Fruit fly (Drosophila melanogaster) whole organism, embryonic: ENCODE results near the gene CG46460.

Source experiments
- CG10366 ChIP-seq: fragments of 200-800 bp; sonication (Bioruptor generic); IDR thresholded peaks from 2 replicates; pipeline ENCODE4 v1.3.6; 2022; ENCODE audit warnings: missing biosample characterization, missing genetic modification characterization
- CG10462 ChIP-seq: fragments of 200-800 bp; sonication (Bioruptor generic); optimal IDR thresholded peaks from 2 replicates; lab custom pipeline; 2016; ENCODE audit warnings: missing biosample characterization, missing genetic modification characterization
- CG10959 ChIP-seq: fragments of 200-800 bp; sonication (Bioruptor generic); IDR thresholded peaks from 2 replicates; pipeline ENCODE4 v1.3.6; 2022; ENCODE audit warnings: missing biosample characterization, missing genetic modification characterization
- CG12104 ChIP-seq: fragments of 200-800 bp; sonication (Bioruptor generic); optimal IDR thresholded peaks from 3 replicates; lab custom pipeline; 2016; ENCODE audit warnings: missing biosample characterization, missing genetic modification characterization
- CG12659 ChIP-seq: fragments of 200-800 bp; sonication (Bioruptor generic); optimal IDR thresholded peaks from 3 replicates; lab custom pipeline; 2017; ENCODE audit warnings: mild to moderate bottlenecking, missing biosample characterization, missing genetic modification reagents, missing genetic modification characterization
- CG14441 ChIP-seq: fragments of 200-800 bp; sonication (Bioruptor generic); IDR thresholded peaks from 2 replicates; pipeline ENCODE4 v1.3.6; 2022; ENCODE audit warnings: missing biosample characterization, missing genetic modification characterization
- CG14667 ChIP-seq: fragments of 200-800 bp; sonication (Bioruptor generic); IDR thresholded peaks from 2 replicates; pipeline ENCODE4 v1.3.6; 2022; ENCODE audit warnings: missing biosample characterization, missing genetic modification characterization
- CG14710 ChIP-seq: fragments of 200-800 bp; sonication (Bioruptor generic); optimal IDR thresholded peaks from 3 replicates; lab custom pipeline; 2019; ENCODE audit warnings: missing biosample characterization, mild to moderate bottlenecking, missing genetic modification characterization, moderate library complexity
- CG15011 ChIP-seq: fragments of 200-800 bp; sonication (Bioruptor generic); optimal IDR thresholded peaks from 3 replicates; lab custom pipeline; 2018; ENCODE audit warnings: missing biosample characterization, mild to moderate bottlenecking, missing genetic modification characterization
- CG15073 ChIP-seq: fragments of 200-800 bp; sonication (Bioruptor generic); optimal IDR thresholded peaks from 2 replicates; lab custom pipeline; 2016; ENCODE audit warnings: missing biosample characterization, missing genetic modification characterization
- CG17359 ChIP-seq: fragments of 200-800 bp; sonication (Bioruptor generic); optimal IDR thresholded peaks from 3 replicates; lab custom pipeline; 2018; ENCODE audit warnings: missing biosample characterization, mild to moderate bottlenecking, missing genetic modification characterization, moderate library complexity
- CG1832 ChIP-seq: fragments of 200-800 bp; sonication (Bioruptor generic); optimal IDR thresholded peaks from 2 replicates; lab custom pipeline; 2017; ENCODE audit warnings: missing biosample characterization, mild to moderate bottlenecking, missing genetic modification characterization, inconsistent platforms
- CG2116 ChIP-seq: fragments of 200-800 bp; sonication (Bioruptor generic); optimal IDR thresholded peaks from 3 replicates; lab custom pipeline; 2018; ENCODE audit warnings: missing biosample characterization, mild to moderate bottlenecking, missing genetic modification characterization
- CG31388 ChIP-seq: fragments of 200-800 bp; sonication (Bioruptor generic); optimal IDR thresholded peaks from 2 replicates; lab custom pipeline; 2016; ENCODE audit warnings: missing biosample characterization, missing genetic modification characterization
- CG4707 ChIP-seq: fragments of 200-800 bp; sonication (Bioruptor generic); optimal IDR thresholded peaks from 2 replicates; lab custom pipeline; 2018; ENCODE audit warnings: missing biosample characterization, mild to moderate bottlenecking, missing genetic modification characterization, moderate library complexity
- CG4820 ChIP-seq: fragments of 200-800 bp; sonication (Bioruptor generic); optimal IDR thresholded peaks from 3 replicates; lab custom pipeline; 2016; ENCODE audit warnings: missing biosample characterization, missing genetic modification characterization
- CG5180 ChIP-seq: fragments of 200-800 bp; sonication (Bioruptor generic); optimal IDR thresholded peaks from 3 replicates; lab custom pipeline; 2017; ENCODE audit warnings: missing biosample characterization, missing genetic modification characterization, mild to moderate bottlenecking, moderate library complexity, missing genetic modification reagents
- CG6254 ChIP-seq: fragments of 200-800 bp; sonication (Bioruptor generic); optimal IDR thresholded peaks from 3 replicates; lab custom pipeline; 2017; ENCODE audit warnings: mild to moderate bottlenecking, missing biosample characterization, missing genetic modification reagents, missing genetic modification characterization
- CG7745 ChIP-seq: fragments of 200-800 bp; sonication (Bioruptor generic); optimal IDR thresholded peaks from 2 replicates; lab custom pipeline; 2018; ENCODE audit warnings: missing biosample characterization, mild to moderate bottlenecking, missing genetic modification characterization, moderate library complexity
- CG7987 ChIP-seq: fragments of 200-800 bp; sonication (Bioruptor generic); optimal IDR thresholded peaks from 2 replicates; lab custom pipeline; 2018; ENCODE audit warnings: missing biosample characterization, mild to moderate bottlenecking, missing genetic modification characterization, moderate library complexity
- CG8290 ChIP-seq, 3 experiments: fragments of 200-800 bp; sonication (Bioruptor generic); optimal IDR thresholded peaks; 2 replicates each; lab custom pipeline; 2016 to 2019; ENCODE audit warnings: missing biosample characterization in 3 of 3, missing genetic modification characterization in 3 of 3, mild to moderate bottlenecking in 2 of 3, moderate library complexity in 1 of 3
- CG8924 ChIP-seq: fragments of 200-800 bp; optimal IDR thresholded peaks from 3 replicates; lab custom pipeline; 2019; ENCODE audit warnings: missing biosample characterization, mild to moderate bottlenecking, missing genetic modification characterization, moderate library complexity
- CG9932 ChIP-seq: fragments of 200-800 bp; sonication (Bioruptor generic); IDR thresholded peaks from 2 replicates; pipeline ENCODE4 v1.3.6; 2022; ENCODE audit warnings: missing biosample characterization, missing genetic modification characterization
- CTCF ChIP-seq: fragments of 200-800 bp; sonication (Bioruptor generic); optimal IDR thresholded peaks from 2 replicates; lab custom pipeline; 2017; ENCODE audit warnings: missing biosample characterization, mild to moderate bottlenecking, missing genetic modification characterization, moderate library complexity
- Dad ChIP-seq: fragments of 200-800 bp; sonication (Bioruptor generic); optimal IDR thresholded peaks from 3 replicates; lab custom pipeline; 2016; ENCODE audit warnings: missing biosample characterization, missing genetic modification characterization
- Dref ChIP-seq: fragments of 200-800 bp; sonication (Bioruptor generic); IDR thresholded peaks from 2 replicates; pipeline ENCODE4 v1.3.6; 2022; ENCODE audit warnings: missing biosample characterization, missing genetic modification characterization
- HHEX ChIP-seq: fragments of 200-800 bp; sonication (Bioruptor generic); optimal IDR thresholded peaks from 3 replicates; lab custom pipeline; 2017; ENCODE audit warnings: missing biosample characterization, mild to moderate bottlenecking, missing genetic modification characterization, missing genetic modification reagents
- HLH3B ChIP-seq: fragments of 200-800 bp; sonication (Bioruptor generic); IDR thresholded peaks from 2 replicates; pipeline ENCODE4 v1.3.6; 2022; ENCODE audit warnings: missing biosample characterization, missing genetic modification characterization
- Hmr ChIP-seq: fragments of 200-800 bp; sonication (Bioruptor generic); optimal IDR thresholded peaks from 3 replicates; lab custom pipeline; 2017; ENCODE audit warnings: mild to moderate bottlenecking, missing biosample characterization, missing genetic modification reagents, missing genetic modification characterization
- Lhr ChIP-seq: fragments of 200-800 bp; sonication (Bioruptor generic); optimal IDR thresholded peaks from 3 replicates; lab custom pipeline; 2017; ENCODE audit warnings: mild to moderate bottlenecking, missing biosample characterization, missing genetic modification reagents, missing genetic modification characterization
- NC2β ChIP-seq: fragments of 200-800 bp; sonication (Bioruptor generic); optimal IDR thresholded peaks from 2 replicates; lab custom pipeline; 2016; ENCODE audit warnings: missing biosample characterization, missing genetic modification characterization
- Nf-YB ChIP-seq: fragments of 200-800 bp; sonication (Bioruptor generic); optimal IDR thresholded peaks from 3 replicates; lab custom pipeline; 2019; ENCODE audit warnings: missing biosample characterization, mild to moderate bottlenecking, missing genetic modification characterization, moderate library complexity
- Ptx1 ChIP-seq: fragments of 200-800 bp; sonication (Bioruptor generic); IDR thresholded peaks from 2 replicates; pipeline ENCODE4 v1.3.6; 2022; ENCODE audit warnings: missing biosample characterization, missing genetic modification characterization
- Sox100B ChIP-seq: fragments of 200-800 bp; sonication (Bioruptor generic); optimal IDR thresholded peaks from 3 replicates; lab custom pipeline; 2018; ENCODE audit warnings: missing biosample characterization, mild to moderate bottlenecking, missing genetic modification characterization
- TFAM ChIP-seq: fragments of 200-800 bp; sonication (Bioruptor generic); optimal IDR thresholded peaks from 2 replicates; lab custom pipeline; 2017; ENCODE audit warnings: missing biosample characterization, missing genetic modification characterization, inconsistent platforms
- ase ChIP-seq: fragments of 200-800 bp; sonication (Bioruptor generic); IDR thresholded peaks from 3 replicates; pipeline ENCODE4 v1.3.6; 2022; ENCODE audit warnings: missing biosample characterization, missing genetic modification characterization
- bigmax ChIP-seq: fragments of 200-800 bp; sonication (Bioruptor generic); optimal IDR thresholded peaks from 2 replicates; lab custom pipeline; 2018; ENCODE audit warnings: missing biosample characterization, mild to moderate bottlenecking, missing genetic modification characterization
- cas ChIP-seq: fragments of 200-800 bp; sonication (Bioruptor generic); IDR thresholded peaks from 2 replicates; pipeline ENCODE4 v1.3.6; 2022; ENCODE audit warnings: missing biosample characterization, missing genetic modification characterization
- chif ChIP-seq, 2 experiments: fragments of 200-800 bp; sonication (Bioruptor generic); optimal IDR thresholded peaks; 3 replicates each; lab custom pipeline; 2016; ENCODE audit warnings: missing biosample characterization in 2 of 2, missing genetic modification characterization in 2 of 2
- chinmo ChIP-seq: fragments of 200-800 bp; sonication (Bioruptor generic); IDR thresholded peaks from 4 replicates; pipeline ENCODE4 v1.3.6; 2022; ENCODE audit warnings: missing biosample characterization, missing genetic modification characterization; ENCODE audit not compliant: partially characterized antibody
- ci ChIP-seq: fragments of 200-800 bp; sonication (Bioruptor generic); IDR thresholded peaks from 3 replicates; pipeline ENCODE4 v1.3.6; 2022; ENCODE audit warnings: missing biosample characterization, missing genetic modification characterization
- corto ChIP-seq: fragments of 200-800 bp; sonication (Bioruptor generic); optimal IDR thresholded peaks from 2 replicates; lab custom pipeline; 2016; ENCODE audit warnings: missing biosample characterization, mild to moderate bottlenecking, missing genetic modification characterization, moderate library complexity
- crp ChIP-seq, 2 experiments: fragments of 200-800 bp; sonication (Bioruptor generic); optimal IDR thresholded peaks; 2 replicates in 1 of 2; 3 replicates in 1 of 2; lab custom pipeline; 2017; ENCODE audit warnings: missing biosample characterization in 2 of 2, missing genetic modification characterization in 2 of 2, mild to moderate bottlenecking in 1 of 2, moderate library complexity in 1 of 2
- fd3F ChIP-seq: fragments of 200-800 bp; sonication (Bioruptor generic); optimal IDR thresholded peaks from 2 replicates; lab custom pipeline; 2018; ENCODE audit warnings: missing biosample characterization, mild to moderate bottlenecking, missing genetic modification characterization, moderate library complexity
- grn ChIP-seq: fragments of 200-800 bp; sonication (Bioruptor generic); optimal IDR thresholded peaks from 3 replicates; lab custom pipeline; 2017; ENCODE audit warnings: missing biosample characterization, missing genetic modification characterization
- hbn ChIP-seq: fragments of 200-800 bp; sonication (Bioruptor generic); IDR thresholded peaks from 2 replicates; pipeline ENCODE4 v1.3.6; 2022; ENCODE audit warnings: missing biosample characterization, missing genetic modification characterization; ENCODE audit not compliant: partially characterized antibody
- lmd ChIP-seq: fragments of 200-800 bp; sonication (Bioruptor generic); IDR thresholded peaks from 2 replicates; pipeline ENCODE4 v1.3.6; 2022; ENCODE audit warnings: missing biosample characterization, missing genetic modification characterization
- nmo ChIP-seq: fragments of 200-800 bp; sonication (Bioruptor generic); optimal IDR thresholded peaks from 2 replicates; lab custom pipeline; 2018; ENCODE audit warnings: missing biosample characterization, mild to moderate bottlenecking, missing genetic modification characterization, moderate library complexity
- oc ChIP-seq: fragments of 200-800 bp; sonication (Bioruptor generic); optimal IDR thresholded peaks from 2 replicates; lab custom pipeline; 2018; ENCODE audit warnings: missing biosample characterization, mild to moderate bottlenecking, missing genetic modification characterization, moderate library complexity
- unc-4 ChIP-seq: fragments of 200-800 bp; sonication (Bioruptor generic); IDR thresholded peaks from 2 replicates; pipeline ENCODE4 v1.3.6; 2022; ENCODE audit warnings: missing biosample characterization, missing genetic modification characterization; ENCODE audit not compliant: partially characterized antibody

The CG46460 gene

dm6 chr3L:4221226-4221770, 5.8 kb downstream of the CG46460 start (continued):
- no peak for TF ChIP-seq chif (GFP tag; optimal IDR thresholded peaks at IDR 0.05; lab: Kevin White, UChicago)
- TF ChIP-seq Nf-YB, result no peak
- TF ChIP-seq Sox100B, result no peak
- no peak for TF ChIP-seq unc-4 (GFP tag; lab: Robert Waterston, UW)
- peak; percentile 49; the same call in 1 of the 2 replicates for TF ChIP-seq CG9932
- TF ChIP-seq HHEX (GFP tag; lab: Kevin White, UChicago), result peak; percentile 4
- TF ChIP-seq oc (tag; lab: Kevin White, UChicago), result peak; percentile 2
- no peak for TF ChIP-seq CG4820 (GFP tag; lab: Kevin White, UChicago)
- peak; percentile 19; the same call in 1 of the 2 replicates for TF ChIP-seq Ptx1 (GFP tag; lab: Robert Waterston, UW)
- no peak for TF ChIP-seq CG2116 (GFP tag; lab: Kevin White, UChicago)
- TF ChIP-seq bigmax (GFP tag; lab: Kevin White, UChicago), result no peak
- no peak; the same call in 1 of the 2 replicates for TF ChIP-seq Dref (GFP tag; lab: Robert Waterston, UW)
- peak; percentile 19 for TF ChIP-seq CG7745 (tag; lab: Kevin White, UChicago)
- TF ChIP-seq nmo (GFP tag; lab: Kevin White, UChicago), result peak; percentile 10
- peak; percentile 14 for TF ChIP-seq CG5180
- no peak for TF ChIP-seq hbn
- TF ChIP-seq CG6254 (GFP tag; lab: Kevin White, UChicago), result no peak
- no peak for TF ChIP-seq Lhr
- TF ChIP-seq cas (GFP tag; lab: Robert Waterston, UW), result no peak
- TF ChIP-seq CG8924, result no peak
- TF ChIP-seq CG17359 (tag; lab: Kevin White, UChicago), result no peak
- no peak for TF ChIP-seq CG8290 (GFP tag; optimal IDR thresholded peaks at IDR 0.05; lab: Kevin White, UChicago)
- TF ChIP-seq CG8290 (tag; optimal IDR thresholded peaks at IDR 0.05; lab: Kevin White, UChicago), result peak in 1 of 2 experiments; percentile 86
- TF ChIP-seq CG14710 (tag; lab: Kevin White, UChicago), result no peak
- peak; percentile 37; the same call in 1 of the 2 replicates for TF ChIP-seq CG14441
- TF ChIP-seq CG15011 (GFP tag; lab: Kevin White, UChicago), result no peak
- no peak for TF ChIP-seq crp (GFP tag; optimal IDR thresholded peaks at IDR 0.05; lab: Kevin White, UChicago)
- TF ChIP-seq lmd (GFP tag; lab: Robert Waterston, UW), result no peak
- TF ChIP-seq CG31388, result no peak
- TF ChIP-seq CG12659 (GFP tag; lab: Kevin White, UChicago), result no peak
- TF ChIP-seq CG10366, result no peak
- no peak for TF ChIP-seq CG10462 (GFP tag; lab: Kevin White, UChicago)
- peak; percentile 35 for TF ChIP-seq CG7987 (GFP tag; lab: Kevin White, UChicago)
- peak; percentile 96 for TF ChIP-seq chinmo
- no peak for TF ChIP-seq CG10959 (GFP tag; lab: Robert Waterston, UW)
- TF ChIP-seq CG12104 (GFP tag; lab: Kevin White, UChicago), result no peak
- 0 out of 3 replicates have a peak, but pooled peaks have one; percentile 43 for TF ChIP-seq ci (GFP tag; lab: Robert Waterston, UW)
- no peak for TF ChIP-seq corto (GFP tag; lab: Kevin White, UChicago)
- TF ChIP-seq CG1832 (GFP tag; lab: Kevin White, UChicago), result no peak
- TF ChIP-seq CTCF (GFP tag; lab: Kevin White, UChicago), result no peak
- peak; percentile 34 for TF ChIP-seq Hmr (GFP tag; lab: Kevin White, UChicago)
- no peak for TF ChIP-seq HLH3B (GFP tag; lab: Robert Waterston, UW)
- TF ChIP-seq CG15073, result no peak
- TF ChIP-seq grn (GFP tag; lab: Kevin White, UChicago), result peak; percentile 84
- no peak for TF ChIP-seq CG14667
- no peak for TF ChIP-seq CG4707 (GFP tag; lab: Kevin White, UChicago)
- TF ChIP-seq ase (GFP tag; lab: Robert Waterston, UW), result no peak
- TF ChIP-seq Dad (GFP tag; lab: Kevin White, UChicago), result no peak
- no peak for TF ChIP-seq NC2β
- TF ChIP-seq TFAM (GFP tag; lab: Kevin White, UChicago), result no peak
- no peak for TF ChIP-seq fd3F
